Worm (Caenorhabditis elegans) whole organism, L2 larva: ENCODE results near the gene K11C4.2.

ENCODE experiments used
- R02D3.7 ChIP-seq: fragments of 150-350 bp; optimal IDR thresholded peaks from 2 replicates; lab custom pipeline; 2014; ENCODE audit warnings: missing biosample characterization, missing genetic modification characterization
- egl-27 ChIP-seq: sonication (generic microtip); optimal IDR thresholded peaks from 3 replicates; lab custom pipeline; 2017; ENCODE audit warnings: missing biosample characterization, missing genetic modification reagents, missing genetic modification characterization
- lin-39 ChIP-seq: fragments of 150-350 bp; optimal IDR thresholded peaks from 2 replicates; lab custom pipeline; 2014; ENCODE audit warnings: missing biosample characterization, missing genetic modification reagents, missing genetic modification characterization
- unc-62 ChIP-seq: fragments of 150-350 bp; optimal IDR thresholded peaks from 2 replicates; lab custom pipeline; 2014; ENCODE audit warnings: missing biosample characterization, missing genetic modification reagents, missing genetic modification characterization

DNA sequence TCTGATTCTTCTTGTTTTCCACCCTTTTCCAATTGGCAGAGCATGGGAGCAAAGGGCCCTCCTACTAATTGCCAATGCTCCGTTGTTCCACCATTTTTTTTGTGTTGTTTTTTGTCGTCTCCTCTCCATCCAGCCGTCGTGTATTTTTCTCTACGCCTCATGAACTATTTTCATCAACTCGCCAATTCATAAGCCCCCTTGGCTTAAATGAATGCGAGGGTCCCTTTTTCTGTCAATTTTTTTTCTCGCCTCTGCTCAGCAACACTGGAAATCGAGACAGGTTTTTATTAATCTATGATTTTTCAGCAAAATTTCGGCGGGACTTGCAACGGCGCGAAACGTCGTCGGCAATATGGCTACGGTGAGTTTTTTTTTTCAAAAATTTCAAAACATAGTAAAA, 13.8 kb upstream of the K11C4.2 start, which contains the start of gene unc-70:
- TF ChIP-seq egl-27 (no peak), lin-39 (tag; lab: Kevin White, UChicago) (no peak), unc-62 (GFP tag; lab: Kevin White, UChicago) (no peak), R02D3.7 (no peak)
